Worm (Caenorhabditis elegans): ENCODE measurements around the gene B0250.8.

DNA sequence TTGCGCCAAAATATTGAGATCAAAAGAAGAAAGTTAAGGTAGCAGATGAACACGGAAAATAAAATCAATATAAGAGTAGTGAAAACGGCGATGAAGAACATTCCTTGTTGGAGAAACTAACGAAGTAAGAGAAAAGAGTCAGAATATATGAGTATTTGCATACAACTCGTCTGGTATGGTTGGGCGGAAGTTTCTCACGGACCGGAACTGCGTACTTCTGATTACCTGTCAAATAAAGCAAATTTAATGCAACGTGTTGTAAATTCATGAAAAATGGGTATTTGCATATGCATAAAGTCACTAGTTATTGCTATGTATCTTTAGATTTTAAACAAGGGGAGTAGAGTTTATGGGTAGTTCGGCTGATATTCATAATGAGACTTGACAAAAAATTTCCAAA lies 18.8 kb upstream of the B0250.8 start, which contains the start of gene srbc-78:
- TF ChIP-seq ceh-45 (GFP tag; IDR thresholded peaks at IDR 0.05) = no peak
- no peak for TF ChIP-seq fkh-6 (tag; optimal IDR thresholded peaks at IDR 0.05)
- no peak for TF ChIP-seq ahr-1 (tag; optimal IDR thresholded peaks at IDR 0.05)
- TF ChIP-seq pat-9 (tag; optimal IDR thresholded peaks at IDR 0.05) = no peak
- TF ChIP-seq pag-3 (tag; optimal IDR thresholded peaks at IDR 0.05; ENCODE audit: borderline replicate concordance) = no peak
- TF ChIP-seq ama-1 (optimal IDR thresholded peaks at IDR 0.05) = no peak
- no peak for TF ChIP-seq pqm-1 (tag; optimal IDR thresholded peaks at IDR 0.05)
- TF ChIP-seq K02D7.2 (tag; optimal IDR thresholded peaks at IDR 0.05) = no peak

Measured in whole organism, late embryonic.